Worm (Caenorhabditis elegans) whole organism, L2 larva: ENCODE results near the gene hrg-2.

Experiments
- C34F6.9 ChIP-seq: fragments of 150-350 bp; optimal IDR thresholded peaks from 2 replicates; lab custom pipeline; 2014; ENCODE audit warnings: missing biosample characterization, missing genetic modification characterization
- Y55F3AM.14 ChIP-seq: fragments of 200-800 bp; sonication (Bioruptor generic); optimal IDR thresholded peaks from 2 replicates; lab custom pipeline; 2018; ENCODE audit warnings: mild to moderate bottlenecking, missing genetic modification characterization, missing compliant biosample characterization
- ZK546.5 ChIP-seq: sonication (generic microtip); optimal IDR thresholded peaks from 2 replicates; lab custom pipeline; 2017; ENCODE audit warnings: missing biosample characterization, missing genetic modification characterization
- alr-1 ChIP-seq: fragments of 150-350 bp; optimal IDR thresholded peaks from 2 replicates; lab custom pipeline; 2014; ENCODE audit warnings: missing biosample characterization, missing genetic modification characterization
- aly-2 ChIP-seq: fragments of 150-350 bp; optimal IDR thresholded peaks from 2 replicates; lab custom pipeline; 2014; ENCODE audit warnings: missing biosample characterization, missing genetic modification characterization
- ama-1 ChIP-seq: fragments of 150-350 bp; optimal IDR thresholded peaks from 2 replicates; lab custom pipeline; 2018; ENCODE audit warnings: inconsistent platforms
- ceh-16 ChIP-seq: fragments of 150-350 bp; optimal IDR thresholded peaks from 2 replicates; lab custom pipeline; 2014; ENCODE audit warnings: missing biosample characterization, missing genetic modification characterization
- ceh-82 ChIP-seq: fragments of 150-350 bp; optimal IDR thresholded peaks from 2 replicates; lab custom pipeline; 2014; ENCODE audit warnings: missing biosample characterization, missing genetic modification characterization
- dmd-4 ChIP-seq: sonication (generic microtip); optimal IDR thresholded peaks from 2 replicates; lab custom pipeline; 2017; ENCODE audit warnings: missing biosample characterization, missing genetic modification characterization
- egl-27 ChIP-seq: sonication (generic microtip); optimal IDR thresholded peaks from 3 replicates; lab custom pipeline; 2017; ENCODE audit warnings: missing biosample characterization, missing genetic modification reagents, missing genetic modification characterization
- elt-3 ChIP-seq: sonication (generic microtip); optimal IDR thresholded peaks from 2 replicates; lab custom pipeline; 2017; ENCODE audit warnings: missing biosample characterization, missing genetic modification characterization
- fos-1 ChIP-seq: fragments of 150-350 bp; optimal IDR thresholded peaks from 2 replicates; lab custom pipeline; 2014; ENCODE audit warnings: missing biosample characterization, missing genetic modification characterization
- lsy-2 ChIP-seq, 2 experiments: fragments of 150-350 bp in 1 of 2; sonication (generic microtip) in 1 of 2; optimal IDR thresholded peaks; 2 replicates each; lab custom pipeline; 2014 to 2017; ENCODE audit warnings: missing biosample characterization in 2 of 2, missing genetic modification characterization in 2 of 2
- mbf-1 ChIP-seq: sonication (generic microtip); optimal IDR thresholded peaks from 2 replicates; lab custom pipeline; 2017; ENCODE audit warnings: missing biosample characterization, missing genetic modification characterization
- mdl-1 ChIP-seq, 2 experiments: fragments of 150-350 bp in 1 of 2; sonication (generic microtip) in 1 of 2; optimal IDR thresholded peaks; 2 replicates each; lab custom pipeline; 2017; ENCODE audit warnings: missing biosample characterization in 2 of 2, missing genetic modification characterization in 2 of 2
- nhr-12 ChIP-seq: fragments of 150-350 bp; optimal IDR thresholded peaks from 2 replicates; lab custom pipeline; 2014; ENCODE audit warnings: missing biosample characterization, missing genetic modification characterization
- nhr-129 ChIP-seq: fragments of 150-350 bp; optimal IDR thresholded peaks from 2 replicates; lab custom pipeline; 2014; ENCODE audit warnings: missing biosample characterization, missing genetic modification characterization
- nhr-21 ChIP-seq: fragments of 150-350 bp; optimal IDR thresholded peaks from 2 replicates; lab custom pipeline; 2014; ENCODE audit warnings: missing biosample characterization, missing genetic modification characterization
- nhr-23 ChIP-seq: fragments of 150-350 bp; optimal IDR thresholded peaks from 2 replicates; lab custom pipeline; 2014; ENCODE audit warnings: missing biosample characterization, missing genetic modification reagents, missing genetic modification characterization
- nhr-25 ChIP-seq: fragments of 150-350 bp; sonication (generic microtip); optimal IDR thresholded peaks from 3 replicates; lab custom pipeline; 2014; ENCODE audit warnings: missing biosample characterization, missing genetic modification characterization
- nhr-77 ChIP-seq: fragments of 150-350 bp; optimal IDR thresholded peaks from 2 replicates; lab custom pipeline; 2014; ENCODE audit warnings: missing biosample characterization, missing genetic modification characterization
- peb-1 ChIP-seq: fragments of 150-350 bp; optimal IDR thresholded peaks from 2 replicates; lab custom pipeline; 2014; ENCODE audit warnings: missing biosample characterization, missing genetic modification characterization
- sma-3 ChIP-seq: sonication (generic microtip); optimal IDR thresholded peaks from 2 replicates; lab custom pipeline; 2016; ENCODE audit warnings: missing genetic modification reagents, missing genetic modification characterization, missing compliant biosample characterization
- snpc-4 ChIP-seq: fragments of 150-350 bp; optimal IDR thresholded peaks from 2 replicates; lab custom pipeline; 2014; ENCODE audit warnings: missing biosample characterization, missing genetic modification characterization
- unc-39 ChIP-seq: fragments of 150-350 bp; optimal IDR thresholded peaks from 2 replicates; lab custom pipeline; 2014; ENCODE audit warnings: missing biosample characterization, missing genetic modification characterization
- unc-62 ChIP-seq: fragments of 150-350 bp; optimal IDR thresholded peaks from 2 replicates; lab custom pipeline; 2014; ENCODE audit warnings: missing biosample characterization, missing genetic modification reagents, missing genetic modification characterization
- ztf-1 ChIP-seq: fragments of 200-800 bp; sonication (Bioruptor generic); conservative IDR thresholded peaks from 2 replicates; pipeline ENCODE4 v1.3.6; 2022; ENCODE audit warnings: missing genetic modification characterization, missing compliant biosample characterization
- ztf-11 ChIP-seq: sonication (generic microtip); optimal IDR thresholded peaks from 2 replicates; lab custom pipeline; 2017; ENCODE audit warnings: missing biosample characterization, missing genetic modification characterization
- ztf-4 ChIP-seq: fragments of 150-350 bp; optimal IDR thresholded peaks from 2 replicates; lab custom pipeline; 2014; ENCODE audit warnings: missing biosample characterization, missing genetic modification characterization

The hrg-2 gene

ce11 chrV:12446895-12447294, 36.6 kb upstream of the hrg-2 start, which contains the start of the genes pals-38 and C54D10.9:
TSS of gene pals-38 (minus strand) at chrV:12446995.
TSS of gene C54D10.9 (plus strand) at chrV:12447153.
- TF ChIP-seq aly-2 (tag; lab: Kevin White, UChicago) = no peak
- no peak for TF ChIP-seq nhr-25 (tag; lab: Kevin White, UChicago)
- no peak for TF ChIP-seq nhr-21 (tag; lab: Kevin White, UChicago)
- TF ChIP-seq nhr-23 = no peak
- TF ChIP-seq sma-3 = no peak
- no peak for TF ChIP-seq unc-39 (tag; lab: Kevin White, UChicago)
- TF ChIP-seq ceh-16 (tag; lab: Kevin White, UChicago) = no peak
- no peak for TF ChIP-seq fos-1
- TF ChIP-seq mdl-1 (tag; optimal IDR thresholded peaks at IDR 0.05; lab: Kevin White, UChicago) = no peak
- no peak for TF ChIP-seq dmd-4
- TF ChIP-seq nhr-77 (tag; lab: Kevin White, UChicago) = no peak
- no peak for TF ChIP-seq ama-1 (lab: Kevin White, UChicago)

ce11 chrV:12443754-12444153, 33.4 kb upstream of the hrg-2 start, which contains the start of gene pals-39:
TSS of gene pals-39 (minus strand) at chrV:12443854.
- TF ChIP-seq snpc-4 (tag; lab: Kevin White, UChicago) (no peak), fos-1 (peak; percentile 21)
- TF ChIP-seq, all 48 proteins: peak for 1

- TF ChIP-seq ztf-4 (tag; lab: Kevin White, UChicago) (no peak), C34F6.9 (tag; lab: Kevin White, UChicago) (no peak), nhr-21 (tag; lab: Kevin White, UChicago) (no peak), lsy-2 (tag; optimal IDR thresholded peaks at IDR 0.05; lab: Kevin White, UChicago) (no peak), ztf-11 (tag; lab: Kevin White, UChicago) (no peak), ztf-1 (GFP tag; lab: Robert Waterston, UW) (no peak), peb-1 (tag; lab: Kevin White, UChicago) (no peak), elt-3 (no peak), nhr-12 (tag; lab: Kevin White, UChicago) (no peak), alr-1 (no peak), egl-27 (tag; lab: Kevin White, UChicago) (no peak), nhr-129 (tag; lab: Kevin White, UChicago) (no peak), Y55F3AM.14 (GFP tag; lab: Kevin White, UChicago) (no peak)
- TF ChIP-seq, all 48 proteins: peak for 0
Observed at ce11 chrV:12441420-12441819, 31.1 kb upstream of the hrg-2 start, which contains the start of gene pals-37. TSS of gene pals-37 (minus strand) at chrV:12441520.

ce11 chrV:12433717-12434116, 23.4 kb upstream of the hrg-2 start, which contains the start of gene srh-25:
TSS of gene srh-25 (minus strand) at chrV:12433817.
- TF ChIP-seq unc-62 (no peak), Y55F3AM.14 (GFP tag; lab: Kevin White, UChicago) (no peak), C34F6.9 (tag; lab: Kevin White, UChicago) (no peak), ztf-1 (GFP tag; lab: Robert Waterston, UW) (no peak), elt-3 (no peak), ceh-16 (tag; lab: Kevin White, UChicago) (no peak), egl-27 (tag; lab: Kevin White, UChicago) (no peak), ceh-82 (no peak)

ce11 chrV:12433105-12433504, 22.8 kb upstream of the hrg-2 start:
- TF ChIP-seq fos-1 (no peak), elt-3 (no peak), snpc-4 (tag; lab: Kevin White, UChicago) (no peak), C34F6.9 (tag; lab: Kevin White, UChicago) (no peak)
- TF ChIP-seq, all 48 proteins: peak for 0

ce11 chrV:12432111-12432510, 21.8 kb upstream of the hrg-2 start, which contains the start of gene C54D10.13:
TSS of gene C54D10.13 (minus strand) at chrV:12432289.
- TF ChIP-seq fos-1 = peak; percentile 67
- TF ChIP-seq mbf-1 (tag; lab: Kevin White, UChicago) = no peak

ce11 chrV:12429039-12429438, 18.7 kb upstream of the hrg-2 start, which contains the start of gene C54D10.5:
TSS of gene C54D10.5 (plus strand) at chrV:12429339.
- TF ChIP-seq ZK546.5 (tag; lab: Kevin White, UChicago) = no peak
